Worm (Caenorhabditis elegans): Measurements from ENCODE around the gene pax-1.

Gene pax-1

ce11 chrV:8230056-8230455, 5.3 kb downstream of the pax-1 start:
- peak; percentile 67 for TF ChIP-seq snpc-4 (tag; optimal IDR thresholded peaks at IDR 0.05)
- no peak for TF ChIP-seq crh-2 (tag; optimal IDR thresholded peaks at IDR 0.05)
- TF ChIP-seq nhr-129 (tag; optimal IDR thresholded peaks at IDR 0.05), result peak; percentile 21
- no peak for TF ChIP-seq F13H6.1 (tag; optimal IDR thresholded peaks at IDR 0.05)
- peak; percentile 18 for TF ChIP-seq sma-9 (GFP tag; optimal IDR thresholded peaks at IDR 0.05)
- TF ChIP-seq sma-9 (tag; optimal IDR thresholded peaks at IDR 0.05), result no peak
- no peak for TF ChIP-seq egl-27 (tag; optimal IDR thresholded peaks at IDR 0.05)

DNA sequence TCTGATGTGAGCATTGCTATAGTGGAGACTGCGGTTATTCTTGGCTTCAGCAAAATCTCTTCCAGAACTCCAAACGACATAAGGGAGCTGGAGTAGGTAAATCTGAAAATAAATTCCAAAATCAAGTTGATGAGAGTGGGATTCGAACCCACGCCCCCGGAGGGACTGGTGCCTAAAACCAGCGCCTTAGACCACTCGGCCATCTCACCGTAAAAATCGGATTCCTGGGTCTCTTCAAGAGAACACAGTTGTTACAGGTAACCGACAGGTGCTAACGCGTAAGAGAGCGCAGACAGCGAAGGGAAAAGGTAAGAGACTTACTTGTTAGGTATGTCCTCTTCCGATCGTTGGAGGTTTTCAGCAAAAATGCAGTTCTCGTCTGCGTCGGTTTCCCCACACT, 10.6 kb downstream of the pax-1 start:
- TF ChIP-seq crh-2 (tag; optimal IDR thresholded peaks at IDR 0.05) (peak; percentile 48), elt-3 (tag; optimal IDR thresholded peaks at IDR 0.05) (no peak), unc-62 (GFP tag; optimal IDR thresholded peaks at IDR 0.05) (no peak), lin-11 (tag; optimal IDR thresholded peaks at IDR 0.05) (no peak), C34F6.9 (tag; optimal IDR thresholded peaks at IDR 0.05) (peak; percentile 6), nhr-129 (tag; optimal IDR thresholded peaks at IDR 0.05) (peak; percentile 45), sma-3 (GFP tag; optimal IDR thresholded peaks at IDR 0.05) (peak; percentile 54), ztf-1 (GFP tag; conservative IDR thresholded peaks at IDR 0.05) (no peak), nhr-25 (tag; optimal IDR thresholded peaks at IDR 0.05) (no peak), snpc-4 (tag; optimal IDR thresholded peaks at IDR 0.05) (peak; percentile 49), nhr-12 (tag; optimal IDR thresholded peaks at IDR 0.05) (no peak), nhr-11 (tag; optimal IDR thresholded peaks at IDR 0.05) (no peak), gmeb-1 (tag; optimal IDR thresholded peaks at IDR 0.05) (peak; percentile 6), ZK546.5 (tag; optimal IDR thresholded peaks at IDR 0.05) (no peak), nhr-21 (tag; optimal IDR thresholded peaks at IDR 0.05) (peak; percentile 29)

ce11 chrV:8238290-8238689, 13.6 kb downstream of the pax-1 start, which contains the start of gene rol-3:
Gene rol-3, minus strand, starts transcription at chrV:8238409.
- TF ChIP-seq gmeb-1 (tag; optimal IDR thresholded peaks at IDR 0.05), result no peak
- no peak for TF ChIP-seq alr-1 (tag; optimal IDR thresholded peaks at IDR 0.05)
- TF ChIP-seq mab-5 (tag; optimal IDR thresholded peaks at IDR 0.05), result no peak
- TF ChIP-seq crh-2 (tag; optimal IDR thresholded peaks at IDR 0.05), result no peak
- no peak for TF ChIP-seq aly-2 (tag; optimal IDR thresholded peaks at IDR 0.05)
- no peak for TF ChIP-seq mbf-1 (tag; optimal IDR thresholded peaks at IDR 0.05)
- no peak for TF ChIP-seq unc-39 (tag; optimal IDR thresholded peaks at IDR 0.05)
- TF ChIP-seq nhr-21 (tag; optimal IDR thresholded peaks at IDR 0.05), result peak; percentile 60
- peak; percentile 3 for TF ChIP-seq sma-3 (GFP tag; optimal IDR thresholded peaks at IDR 0.05)
- TF ChIP-seq fos-1 (tag; optimal IDR thresholded peaks at IDR 0.05), result peak; percentile 26
- TF ChIP-seq Y55F3AM.14 (GFP tag; optimal IDR thresholded peaks at IDR 0.05), result no peak
- peak in 1 of 2 experiments; percentile 44 for TF ChIP-seq lsy-2 (tag; optimal IDR thresholded peaks at IDR 0.05)
- no peak for TF ChIP-seq lin-39 (tag; optimal IDR thresholded peaks at IDR 0.05)
- TF ChIP-seq peb-1 (tag; optimal IDR thresholded peaks at IDR 0.05), result no peak
- TF ChIP-seq mdl-1 (tag; optimal IDR thresholded peaks at IDR 0.05), result no peak

- TF ChIP-seq gmeb-1 (tag; optimal IDR thresholded peaks at IDR 0.05), result no peak
- TF ChIP-seq zag-1 (tag; optimal IDR thresholded peaks at IDR 0.05), result no peak
- no peak for TF ChIP-seq unc-55 (GFP tag; optimal IDR thresholded peaks at IDR 0.05)
- no peak for TF ChIP-seq elt-1 (tag; optimal IDR thresholded peaks at IDR 0.05)
- TF ChIP-seq Y55F3AM.14 (GFP tag; optimal IDR thresholded peaks at IDR 0.05), result no peak
- TF ChIP-seq C34F6.9 (tag; optimal IDR thresholded peaks at IDR 0.05), result no peak
- TF ChIP-seq nhr-12 (tag; optimal IDR thresholded peaks at IDR 0.05), result no peak
- no peak for TF ChIP-seq sma-3 (GFP tag; optimal IDR thresholded peaks at IDR 0.05)
Observed at ce11 chrV:8239928-8240327, 15.2 kb downstream of the pax-1 start, which contains the start of gene C16D9.3. Gene C16D9.3, minus strand, starts transcription at chrV:8240028.

ce11 chrV:8242798-8243197, 18.1 kb downstream of the pax-1 start, which contains the start of gene C16D9.4:
Gene C16D9.4, minus strand, starts transcription at chrV:8242898.
- TF ChIP-seq nhr-25 (tag; optimal IDR thresholded peaks at IDR 0.05) (no peak), ZK546.5 (tag; optimal IDR thresholded peaks at IDR 0.05) (no peak), crh-2 (tag; optimal IDR thresholded peaks at IDR 0.05) (no peak), mab-5 (tag; optimal IDR thresholded peaks at IDR 0.05) (no peak), sma-9 (GFP tag; optimal IDR thresholded peaks at IDR 0.05) (no peak), sma-9 (tag; optimal IDR thresholded peaks at IDR 0.05) (no peak), sma-3 (GFP tag; optimal IDR thresholded peaks at IDR 0.05) (no peak), mbf-1 (tag; optimal IDR thresholded peaks at IDR 0.05) (no peak), ama-1 (optimal IDR thresholded peaks at IDR 0.05) (no peak), skn-1 (tag; optimal IDR thresholded peaks at IDR 0.05) (no peak)

Measured in whole organism, L2 larva.